Worm (Caenorhabditis elegans) whole organism, early embryonic: ENCODE results near the gene smrd-1.

ENCODE experiments used
- B0310.2 ChIP-seq: sonication (generic microtip); optimal IDR thresholded peaks from 2 replicates; lab custom pipeline; 2016; ENCODE audit warnings: mild to moderate bottlenecking, missing genetic modification characterization, missing compliant biosample characterization
- aly-1 ChIP-seq: sonication (generic microtip); optimal IDR thresholded peaks from 2 replicates; lab custom pipeline; 2016; ENCODE audit warnings: missing genetic modification characterization, missing compliant biosample characterization
- ama-1 ChIP-seq: fragments of 150-350 bp; optimal IDR thresholded peaks from 2 replicates; lab custom pipeline; 2014
- ceh-13 ChIP-seq: fragments of 200-800 bp; sonication (Bioruptor generic); optimal IDR thresholded peaks from 2 replicates; lab custom pipeline; 2018; ENCODE audit warnings: mild to moderate bottlenecking, missing genetic modification characterization, missing compliant biosample characterization
- ets-7 ChIP-seq: sonication (generic microtip); optimal IDR thresholded peaks from 2 replicates; lab custom pipeline; 2016; ENCODE audit warnings: missing genotype, missing genetic modification characterization, missing compliant biosample characterization
- hmbx-1 ChIP-seq: sonication (generic microtip); optimal IDR thresholded peaks from 2 replicates; lab custom pipeline; 2016; ENCODE audit warnings: mild to moderate bottlenecking, missing genetic modification characterization, missing compliant biosample characterization
- hmg-4 ChIP-seq: fragments of 200-800 bp; sonication (Bioruptor generic); optimal IDR thresholded peaks from 2 replicates; lab custom pipeline; 2018; ENCODE audit warnings: mild to moderate bottlenecking, missing genetic modification characterization, missing compliant biosample characterization
- hnd-1 ChIP-seq: sonication (generic microtip); optimal IDR thresholded peaks from 2 replicates; lab custom pipeline; 2016; ENCODE audit warnings: missing genetic modification characterization, missing compliant biosample characterization
- scrt-1 ChIP-seq: fragments of 200-800 bp; sonication (Bioruptor generic); IDR thresholded peaks from 2 replicates; pipeline ENCODE4 v1.3.6; 2022; ENCODE audit warnings: missing genetic modification characterization, missing compliant biosample characterization
- sea-1 ChIP-seq: fragments of 200-800 bp; sonication (Bioruptor generic); conservative IDR thresholded peaks from 2 replicates; pipeline ENCODE4 v1.3.6; 2022; ENCODE audit warnings: missing genetic modification characterization, missing compliant biosample characterization
- tbx-11 ChIP-seq: fragments of 200-800 bp; sonication (Bioruptor generic); IDR thresholded peaks from 2 replicates; pipeline ENCODE4 v1.3.6; 2022; ENCODE audit warnings: missing genetic modification characterization, missing compliant biosample characterization
- tra-4 ChIP-seq: sonication (generic microtip); optimal IDR thresholded peaks from 2 replicates; lab custom pipeline; 2017; ENCODE audit warnings: missing genetic modification characterization, missing compliant biosample characterization

ce11 chrIII:10386476-10386875 is 49.3 kb downstream of the smrd-1 start, which contains the start of gene C38H2.3:
- TF ChIP-seq ama-1 (lab: Kevin White, UChicago) (no peak), tra-4 (tag; lab: Kevin White, UChicago) (no peak), ceh-13 (no peak), hmg-4 (GFP tag; lab: Kevin White, UChicago) (no peak), scrt-1 (GFP tag; lab: Robert Waterston, UW) (no peak), sea-1 (GFP tag; lab: Robert Waterston, UW) (no peak), aly-1 (no peak), hmbx-1 (tag; lab: Kevin White, UChicago) (no peak), tbx-11 (no peak), ets-7 (tag; lab: Kevin White, UChicago) (no peak), hnd-1 (tag; lab: Kevin White, UChicago) (no peak), B0310.2 (tag; lab: Kevin White, UChicago) (no peak)
